Worm (Caenorhabditis elegans): Measurements from ENCODE around the gene C01G5.9.

The C01G5.9 gene

DNA sequence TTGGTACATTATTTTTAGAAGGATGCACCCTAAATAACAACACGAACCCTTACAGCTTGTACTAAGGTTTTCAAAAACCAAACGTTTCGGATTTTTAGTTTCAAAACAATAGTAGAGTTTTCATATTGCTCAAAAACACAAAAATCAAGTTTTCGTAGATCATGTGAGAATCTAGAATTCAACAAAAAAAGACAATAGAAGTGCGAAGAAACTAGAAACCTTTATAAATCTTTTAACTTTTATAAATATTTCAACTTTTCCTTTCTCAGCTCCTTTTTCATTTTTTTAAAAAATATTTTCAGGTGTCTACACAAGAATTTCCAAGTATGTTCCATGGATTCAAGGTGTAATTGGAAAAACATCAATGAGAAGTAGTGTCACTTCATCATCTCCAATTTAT is 40.7 kb downstream of the C01G5.9 start, which contains the start of gene best-9:
best-9 (plus strand) TSS at position 301 of the 400 bp plus-strand sequence.
- TF ChIP-seq unc-62 (GFP tag; optimal IDR thresholded peaks at IDR 0.05): no peak

- TF ChIP-seq unc-62 (GFP tag; optimal IDR thresholded peaks at IDR 0.05): no peak
Measured at ce11 chrIV:6562039-6562438, 42.3 kb downstream of the C01G5.9 start.

- TF ChIP-seq unc-62 (GFP tag; optimal IDR thresholded peaks at IDR 0.05): no peak
Measured at ce11 chrIV:6565605-6566004, 45.9 kb downstream of the C01G5.9 start.

Data from whole organism, dauer.